Fruit fly (Drosophila melanogaster) whole organism, prepupa: ENCODE measurements around the gene squ.

Experiments used
- CG32006 ChIP-seq: fragments of 200-800 bp; sonication (Bioruptor generic); optimal IDR thresholded peaks from 3 replicates; lab custom pipeline; 2017; ENCODE audit warnings: missing biosample characterization, mild to moderate bottlenecking, missing genetic modification characterization
- Hr39 ChIP-seq: fragments of 200-800 bp; sonication (Bioruptor generic); optimal IDR thresholded peaks from 2 replicates; lab custom pipeline; 2016; ENCODE audit warnings: missing biosample characterization, missing genetic modification characterization

DNA sequence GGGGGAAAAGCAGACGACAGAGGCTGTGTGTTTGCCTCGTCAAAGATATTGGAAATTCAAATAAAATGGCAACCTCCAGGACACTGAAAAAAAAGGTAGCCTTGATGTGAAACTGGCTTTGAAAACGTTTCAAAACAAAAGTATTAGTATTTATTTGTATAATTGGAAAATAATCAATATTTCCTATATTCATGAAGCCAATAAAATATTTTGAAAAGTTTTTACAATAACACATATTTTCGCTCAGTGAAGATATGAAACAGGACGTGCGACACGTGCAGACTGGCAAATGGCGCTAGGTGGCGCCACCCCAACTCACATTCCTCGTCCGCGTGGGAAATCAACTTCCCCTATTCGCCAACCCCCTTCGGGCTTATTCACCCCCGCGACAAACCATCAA, 32.1 kb upstream of the squ start:
- TF ChIP-seq CG32006 (GFP tag; lab: Kevin White, UChicago) = peak; percentile 64
- peak; percentile 14 for TF ChIP-seq Hr39 (GFP tag; lab: Kevin White, UChicago)
